Worm (Caenorhabditis elegans) whole organism, young adult: ENCODE measurements around the gene znf-207.

Experiments
- K11D2.4 ChIP-seq: fragments of 200-800 bp; sonication (Bioruptor generic); IDR thresholded peaks from 2 replicates; pipeline ENCODE4 v1.3.6; 2022; ENCODE audit warnings: missing genetic modification reagents, missing genetic modification characterization, missing compliant biosample characterization
- attf-3 ChIP-seq: fragments of 200-800 bp; sonication (Bioruptor generic); conservative IDR thresholded peaks from 2 replicates; pipeline ENCODE4 v1.3.6; 2022; ENCODE audit warnings: missing genetic modification reagents, missing genetic modification characterization, missing compliant biosample characterization
- attf-5 ChIP-seq: fragments of 200-800 bp; sonication (Bioruptor generic); optimal IDR thresholded peaks from 2 replicates; lab custom pipeline; 2018; ENCODE audit warnings: mild to moderate bottlenecking, missing genetic modification characterization, missing compliant biosample characterization
- ceh-58 ChIP-seq: fragments of 200-800 bp; sonication (Bioruptor generic); IDR thresholded peaks from 2 replicates; pipeline ENCODE4 v1.3.6; 2022; ENCODE audit warnings: missing genetic modification characterization, missing compliant biosample characterization
- egl-44 ChIP-seq: fragments of 200-800 bp; sonication (Bioruptor generic); IDR thresholded peaks from 2 replicates; pipeline ENCODE4 v1.3.6; 2022; ENCODE audit warnings: missing genetic modification reagents, missing genetic modification characterization, missing compliant biosample characterization
- him-1 ChIP-seq: sonication (generic microtip); optimal IDR thresholded peaks from 2 replicates; lab custom pipeline; 2016; ENCODE audit warnings: missing genotype, missing genetic modification reagents, missing genetic modification characterization, missing compliant biosample characterization
- mxl-1 ChIP-seq: sonication (generic microtip); optimal IDR thresholded peaks from 2 replicates; lab custom pipeline; 2016; ENCODE audit warnings: missing genetic modification characterization, missing compliant biosample characterization
- rpc-1 ChIP-seq, 2 experiments: fragments of 150-350 bp in 1 of 2; sonication (generic microtip) in 1 of 2; optimal IDR thresholded peaks; 2 replicates each; lab custom pipeline; 2014 to 2018; ENCODE audit warnings: missing biosample characterization in 1 of 2, missing genetic modification characterization in 1 of 2, missing genetic modification reagents in 1 of 2, missing genotype in 1 of 2
- sptf-2 ChIP-seq: fragments of 200-800 bp; sonication (Bioruptor generic); optimal IDR thresholded peaks from 2 replicates; lab custom pipeline; 2018; ENCODE audit warnings: mild to moderate bottlenecking, missing genetic modification characterization, missing compliant biosample characterization
- xnd-1 ChIP-seq: sonication (generic microtip); optimal IDR thresholded peaks from 2 replicates; lab custom pipeline; 2016; ENCODE audit warnings: missing genotype, missing genetic modification reagents, missing genetic modification characterization, missing compliant biosample characterization

DNA sequence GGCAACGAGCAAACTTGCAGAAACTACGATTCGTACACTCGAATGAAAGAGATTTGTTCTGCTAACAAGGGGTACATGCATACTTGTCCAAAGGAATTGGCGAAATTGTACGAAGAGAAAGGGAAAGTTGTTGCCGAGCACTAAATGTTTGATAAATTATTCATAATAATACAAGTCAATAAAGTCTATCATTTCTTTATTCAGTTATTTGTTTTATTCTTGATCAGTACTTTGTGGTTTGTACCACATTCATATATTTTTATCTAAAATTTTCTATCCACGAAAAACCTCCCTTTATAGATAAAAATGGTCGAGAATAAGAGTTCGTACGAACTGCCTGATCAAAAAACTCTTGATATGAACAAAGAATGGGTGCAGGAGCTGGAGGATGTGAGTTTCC, 9.7 kb downstream of the znf-207 start, which contains the start of gene edg-1:
- TF ChIP-seq xnd-1 (tag; lab: Kevin White, UChicago) (no peak), K11D2.4 (GFP tag; lab: Robert Waterston, UW) (no peak), egl-44 (GFP tag; lab: Robert Waterston, UW) (no peak), sptf-2 (GFP tag; lab: Kevin White, UChicago) (no peak), mxl-1 (tag; lab: Kevin White, UChicago) (no peak), attf-3 (GFP tag; lab: Robert Waterston, UW) (no peak), rpc-1 (optimal IDR thresholded peaks at IDR 0.05; lab: Kevin White, UChicago) (no peak), rpc-1 (tag; optimal IDR thresholded peaks at IDR 0.05; lab: Kevin White, UChicago) (no peak), ceh-58 (GFP tag; lab: Robert Waterston, UW) (no peak), him-1 (tag; lab: Kevin White, UChicago) (no peak), attf-5 (GFP tag; lab: Kevin White, UChicago) (no peak)
